Worm (Caenorhabditis elegans) whole organism, early embryonic: ENCODE results near the gene hpo-6.
"Not testable (repeated sequence)": the region's sequence is repeated elsewhere in the genome, so short reads cannot be mapped to it uniquely, and the experiment has no call there.

Source experiments
- B0310.2 ChIP-seq: sonication (generic microtip); optimal IDR thresholded peaks from 2 replicates; lab custom pipeline; 2016; ENCODE audit warnings: mild to moderate bottlenecking, missing genetic modification characterization, missing compliant biosample characterization
- F13C5.2 ChIP-seq: sonication (generic microtip); optimal IDR thresholded peaks from 2 replicates; lab custom pipeline; 2017; ENCODE audit warnings: mild to moderate bottlenecking, missing genetic modification characterization, inconsistent platforms, missing compliant biosample characterization
- aly-1 ChIP-seq: sonication (generic microtip); optimal IDR thresholded peaks from 2 replicates; lab custom pipeline; 2016; ENCODE audit warnings: missing genetic modification characterization, missing compliant biosample characterization
- ama-1 ChIP-seq: fragments of 150-350 bp; optimal IDR thresholded peaks from 2 replicates; lab custom pipeline; 2014
- ceh-13 ChIP-seq: fragments of 200-800 bp; sonication (Bioruptor generic); optimal IDR thresholded peaks from 2 replicates; lab custom pipeline; 2018; ENCODE audit warnings: mild to moderate bottlenecking, missing genetic modification characterization, missing compliant biosample characterization
- ceh-36 ChIP-seq: sonication (generic microtip); optimal IDR thresholded peaks from 2 replicates; lab custom pipeline; 2016; ENCODE audit warnings: missing genetic modification characterization, inconsistent platforms, missing compliant biosample characterization
- ets-7 ChIP-seq: sonication (generic microtip); optimal IDR thresholded peaks from 2 replicates; lab custom pipeline; 2016; ENCODE audit warnings: missing genotype, missing genetic modification characterization, missing compliant biosample characterization
- flt-1 ChIP-seq: fragments of 200-800 bp; sonication (Bioruptor generic); IDR thresholded peaks from 2 replicates; pipeline ENCODE4 v1.3.6; 2022; ENCODE audit warnings: missing genetic modification characterization, missing compliant biosample characterization
- hmbx-1 ChIP-seq: sonication (generic microtip); optimal IDR thresholded peaks from 2 replicates; lab custom pipeline; 2016; ENCODE audit warnings: mild to moderate bottlenecking, missing genetic modification characterization, missing compliant biosample characterization
- hmg-4 ChIP-seq: fragments of 200-800 bp; sonication (Bioruptor generic); optimal IDR thresholded peaks from 2 replicates; lab custom pipeline; 2018; ENCODE audit warnings: mild to moderate bottlenecking, missing genetic modification characterization, missing compliant biosample characterization
- hnd-1 ChIP-seq: sonication (generic microtip); optimal IDR thresholded peaks from 2 replicates; lab custom pipeline; 2016; ENCODE audit warnings: missing genetic modification characterization, missing compliant biosample characterization
- pes-1 ChIP-seq: fragments of 200-800 bp; sonication (Bioruptor generic); IDR thresholded peaks from 2 replicates; pipeline ENCODE4 v1.3.6; 2022; ENCODE audit warnings: missing genetic modification reagents, missing genetic modification characterization, missing compliant biosample characterization
- scrt-1 ChIP-seq: fragments of 200-800 bp; sonication (Bioruptor generic); IDR thresholded peaks from 2 replicates; pipeline ENCODE4 v1.3.6; 2022; ENCODE audit warnings: missing genetic modification characterization, missing compliant biosample characterization
- sea-1 ChIP-seq: fragments of 200-800 bp; sonication (Bioruptor generic); conservative IDR thresholded peaks from 2 replicates; pipeline ENCODE4 v1.3.6; 2022; ENCODE audit warnings: missing genetic modification characterization, missing compliant biosample characterization
- tbx-11 ChIP-seq: fragments of 200-800 bp; sonication (Bioruptor generic); IDR thresholded peaks from 2 replicates; pipeline ENCODE4 v1.3.6; 2022; ENCODE audit warnings: missing genetic modification characterization, missing compliant biosample characterization
- tbx-37 ChIP-seq: fragments of 200-800 bp; sonication (Bioruptor generic); conservative IDR thresholded peaks from 2 replicates; pipeline ENCODE4 v1.3.6; 2022; ENCODE audit warnings: missing genetic modification reagents, missing genetic modification characterization, missing compliant biosample characterization
- tra-4 ChIP-seq: sonication (generic microtip); optimal IDR thresholded peaks from 2 replicates; lab custom pipeline; 2017; ENCODE audit warnings: missing genetic modification characterization, missing compliant biosample characterization

The hpo-6 gene

DNA sequence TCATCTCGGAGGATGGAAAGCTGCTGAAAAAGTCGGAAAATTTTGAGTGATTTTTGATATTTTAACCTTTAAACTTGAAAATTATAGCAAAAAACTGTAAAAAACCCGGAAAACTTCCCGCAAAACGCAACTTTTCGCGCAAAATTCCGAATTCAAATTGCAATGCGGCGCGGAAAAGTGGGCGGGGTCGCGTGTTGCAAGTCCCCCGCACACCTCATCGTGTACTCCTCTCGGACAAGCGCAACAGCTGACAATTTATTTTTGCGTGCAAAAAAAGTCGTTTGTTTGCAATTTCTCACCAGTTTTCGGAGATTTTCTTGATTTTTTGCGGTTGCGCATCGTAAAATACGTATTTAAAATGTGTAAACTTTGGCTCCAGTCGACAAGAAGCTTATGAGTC is 33.8 kb downstream of the hpo-6 start, which contains the start of gene npp-8:
TSS of gene npp-8 (minus strand) at position 23 of the 400 bp plus-strand sequence.
- TF ChIP-seq hmg-4: peak; percentile 82
- peak; percentile 1 for TF ChIP-seq tra-4 (tag; lab: Kevin White, UChicago)
- TF ChIP-seq F13C5.2 (tag; lab: Kevin White, UChicago): peak; percentile 97
- peak; percentile 62 for TF ChIP-seq flt-1
- peak; percentile 84 for TF ChIP-seq sea-1
- TF ChIP-seq B0310.2 (tag; lab: Kevin White, UChicago): peak; percentile 68
- peak; percentile 85 for TF ChIP-seq ceh-36
- TF ChIP-seq tbx-11 (GFP tag; lab: Robert Waterston, UW): peak; percentile 73; the same call in 1 of the 2 replicates
- TF ChIP-seq aly-1 (tag; lab: Kevin White, UChicago): peak; percentile 8
- TF ChIP-seq pes-1 (GFP tag; lab: Robert Waterston, UW): peak; percentile 84
- peak; percentile 47 for TF ChIP-seq hnd-1 (tag; lab: Kevin White, UChicago)
- no peak for TF ChIP-seq ama-1 (lab: Kevin White, UChicago)
- TF ChIP-seq tbx-37 (GFP tag; lab: Robert Waterston, UW): peak; percentile 58; the same call in 1 of the 2 replicates
- TF ChIP-seq hmbx-1 (tag; lab: Kevin White, UChicago): peak; percentile 38
- TF ChIP-seq scrt-1: peak; percentile 81
- peak; percentile 58 for TF ChIP-seq ceh-13 (GFP tag; lab: Kevin White, UChicago)
- TF ChIP-seq ets-7 (tag; lab: Kevin White, UChicago): peak; percentile 67

DNA sequence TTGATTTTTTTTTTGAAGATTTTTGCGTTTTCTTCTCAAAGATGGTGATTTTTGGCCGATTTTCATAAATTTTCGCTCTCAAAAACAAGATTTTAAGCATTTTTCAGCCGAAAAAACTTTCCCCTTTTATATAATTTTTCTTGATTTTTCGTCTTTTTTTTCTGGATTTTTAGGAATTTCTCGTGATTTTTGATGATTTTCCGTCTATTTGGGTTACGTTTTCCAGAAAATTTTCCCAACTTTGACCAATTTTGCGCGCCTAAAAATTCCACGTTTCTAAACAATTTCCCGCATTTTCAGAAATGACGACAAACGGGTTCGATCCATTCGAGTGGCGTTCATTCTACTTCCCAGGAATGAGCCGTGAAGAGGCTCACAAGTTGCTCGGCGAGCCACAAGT is 35.0 kb downstream of the hpo-6 start, which contains the start of gene ced-2:
TSS of gene ced-2 (plus strand) at position 301 of the 400 bp plus-strand sequence.
- no peak for TF ChIP-seq flt-1
- TF ChIP-seq pes-1 (GFP tag; lab: Robert Waterston, UW): no peak
- no peak for TF ChIP-seq hmbx-1 (tag; lab: Kevin White, UChicago)
- no peak for TF ChIP-seq ceh-13 (GFP tag; lab: Kevin White, UChicago)
- TF ChIP-seq ama-1 (lab: Kevin White, UChicago): no peak
- TF ChIP-seq tbx-37 (GFP tag; lab: Robert Waterston, UW): no peak

DNA sequence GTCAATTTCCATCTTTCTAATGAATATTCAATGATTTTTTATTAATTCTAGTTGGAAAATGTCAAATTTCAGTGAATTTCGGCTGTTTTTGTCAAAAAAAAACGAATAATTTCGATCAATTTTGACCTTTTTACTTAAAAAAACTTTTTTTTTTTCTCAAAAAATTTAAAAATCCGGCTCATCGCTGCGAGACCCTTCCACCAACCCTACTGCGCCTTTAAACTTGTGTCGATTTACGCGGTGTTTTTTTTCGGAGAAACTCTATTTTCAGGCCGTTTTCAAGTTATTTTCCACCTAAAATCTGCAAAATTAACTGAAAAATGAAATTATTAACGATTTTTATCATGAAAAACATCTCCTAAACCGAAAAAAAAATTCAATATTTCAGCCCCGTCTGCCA is 38.8 kb downstream of the hpo-6 start:
- TF ChIP-seq tra-4 (tag; lab: Kevin White, UChicago): no peak
- TF ChIP-seq ceh-36: no peak
- TF ChIP-seq flt-1: no peak
- TF ChIP-seq hnd-1 (tag; lab: Kevin White, UChicago): no peak
- TF ChIP-seq tbx-11 (GFP tag; lab: Robert Waterston, UW): no peak
- no peak for TF ChIP-seq aly-1 (tag; lab: Kevin White, UChicago)
- no peak for TF ChIP-seq pes-1 (GFP tag; lab: Robert Waterston, UW)
- no peak for TF ChIP-seq hmg-4
- no peak for TF ChIP-seq ceh-13 (GFP tag; lab: Kevin White, UChicago)
- TF ChIP-seq tbx-37 (GFP tag; lab: Robert Waterston, UW): no peak
- TF ChIP-seq B0310.2 (tag; lab: Kevin White, UChicago): no peak
- TF ChIP-seq ets-7 (tag; lab: Kevin White, UChicago): no peak
- no peak for TF ChIP-seq hmbx-1 (tag; lab: Kevin White, UChicago)
- no peak for TF ChIP-seq F13C5.2 (tag; lab: Kevin White, UChicago)
- TF ChIP-seq scrt-1: no peak

DNA sequence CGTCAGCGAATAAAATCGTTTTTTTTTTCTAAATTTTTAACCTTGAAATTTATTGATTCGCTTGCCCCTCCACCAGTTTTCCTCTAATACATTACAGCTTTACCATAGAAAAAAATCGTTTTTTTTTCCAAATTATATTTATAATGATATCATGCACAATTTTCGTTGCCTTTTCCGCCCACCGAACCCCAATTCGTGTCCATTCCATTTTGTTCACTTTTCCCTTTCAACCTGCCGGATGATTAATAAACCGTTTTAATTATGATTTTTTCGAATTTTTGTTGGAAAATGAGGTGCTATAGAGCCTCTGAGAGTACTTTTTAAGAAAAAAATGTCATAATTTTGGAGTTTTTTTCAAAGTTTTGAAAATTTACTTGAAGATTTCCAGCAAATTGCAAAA is 39.4 kb downstream of the hpo-6 start, which contains the start of gene set-23:
TSS of gene set-23 (plus strand) at position 301 of the 400 bp plus-strand sequence.
- no peak for TF ChIP-seq flt-1
- TF ChIP-seq F13C5.2 (tag; lab: Kevin White, UChicago): no peak
- TF ChIP-seq sea-1: no peak
- no peak for TF ChIP-seq scrt-1

DNA sequence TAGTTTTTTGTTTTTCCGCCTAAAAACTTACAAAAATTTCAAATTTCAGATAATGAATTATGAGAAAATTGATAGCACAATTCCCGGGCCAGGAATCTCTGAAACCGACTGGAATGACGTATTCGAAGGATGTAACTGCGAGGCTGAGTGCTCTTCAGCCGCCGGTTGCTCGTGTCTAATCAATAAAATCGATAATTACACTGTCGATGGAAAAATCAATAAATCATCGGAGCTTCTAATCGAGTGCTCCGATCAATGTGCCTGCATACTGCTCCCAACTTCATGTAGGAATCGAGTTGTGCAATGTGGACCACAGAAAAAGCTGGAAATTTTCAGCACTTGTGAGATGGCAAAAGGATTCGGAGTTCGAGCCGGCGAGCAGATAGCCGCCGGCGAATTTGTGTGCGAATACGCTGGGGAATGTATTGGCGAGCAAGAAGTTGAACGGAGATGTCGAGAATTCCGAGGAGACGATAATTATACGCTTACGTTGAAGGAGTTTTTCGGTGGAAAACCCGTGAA is 41.0 kb downstream of the hpo-6 start:
- TF ChIP-seq pes-1 (GFP tag; lab: Robert Waterston, UW) (no peak), ceh-13 (GFP tag; lab: Kevin White, UChicago) (no peak), hmg-4 (no peak), F13C5.2 (tag; lab: Kevin White, UChicago) (no peak), ets-7 (tag; lab: Kevin White, UChicago) (no peak), sea-1 (no peak), ama-1 (lab: Kevin White, UChicago) (no peak), tbx-11 (GFP tag; lab: Robert Waterston, UW) (no peak), flt-1 (no peak), aly-1 (tag; lab: Kevin White, UChicago) (no peak), hmbx-1 (tag; lab: Kevin White, UChicago) (no peak)

DNA sequence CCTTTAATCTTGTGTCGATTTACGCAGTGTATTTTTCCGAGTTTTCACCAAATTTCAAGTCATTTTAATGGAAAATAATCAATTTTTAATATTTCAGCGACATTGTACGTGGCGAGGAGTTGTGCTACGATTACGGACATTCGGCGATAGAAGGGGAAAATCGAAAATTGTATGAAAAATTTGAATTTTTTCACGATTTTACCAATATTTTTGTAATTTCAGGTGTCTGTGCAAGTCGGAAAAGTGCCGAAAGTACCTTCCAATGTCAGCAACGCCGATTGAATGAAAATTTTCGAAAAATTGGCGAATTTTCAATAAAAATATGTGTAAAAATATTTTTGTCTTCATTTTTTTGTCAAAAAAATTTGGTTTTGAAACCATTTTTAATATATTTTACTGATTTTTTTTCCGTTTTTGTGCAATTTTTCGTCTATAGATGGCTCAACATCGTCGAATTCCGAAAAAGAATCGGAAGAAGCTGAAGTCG is 43.3 kb downstream of the hpo-6 start, which contains the start of gene Y41D4B.11:
TSS of gene Y41D4B.11 (plus strand) at position 437 of the 487 bp plus-strand sequence.
- no peak for TF ChIP-seq hnd-1 (tag; lab: Kevin White, UChicago)
- no peak for TF ChIP-seq hmbx-1 (tag; lab: Kevin White, UChicago)
- TF ChIP-seq tbx-11 (GFP tag; lab: Robert Waterston, UW): no peak
- no peak for TF ChIP-seq tra-4 (tag; lab: Kevin White, UChicago)
- TF ChIP-seq ets-7 (tag; lab: Kevin White, UChicago): no peak
- no peak for TF ChIP-seq pes-1 (GFP tag; lab: Robert Waterston, UW)
- TF ChIP-seq B0310.2 (tag; lab: Kevin White, UChicago): no peak
- no peak for TF ChIP-seq hmg-4
- no peak for TF ChIP-seq flt-1
- no peak for TF ChIP-seq scrt-1
- TF ChIP-seq tbx-37 (GFP tag; lab: Robert Waterston, UW): no peak
- TF ChIP-seq ceh-13 (GFP tag; lab: Kevin White, UChicago): no peak
- TF ChIP-seq sea-1: no peak
- TF ChIP-seq F13C5.2 (tag; lab: Kevin White, UChicago): no peak
- no peak for TF ChIP-seq ceh-36
- TF ChIP-seq aly-1 (tag; lab: Kevin White, UChicago): no peak

DNA sequence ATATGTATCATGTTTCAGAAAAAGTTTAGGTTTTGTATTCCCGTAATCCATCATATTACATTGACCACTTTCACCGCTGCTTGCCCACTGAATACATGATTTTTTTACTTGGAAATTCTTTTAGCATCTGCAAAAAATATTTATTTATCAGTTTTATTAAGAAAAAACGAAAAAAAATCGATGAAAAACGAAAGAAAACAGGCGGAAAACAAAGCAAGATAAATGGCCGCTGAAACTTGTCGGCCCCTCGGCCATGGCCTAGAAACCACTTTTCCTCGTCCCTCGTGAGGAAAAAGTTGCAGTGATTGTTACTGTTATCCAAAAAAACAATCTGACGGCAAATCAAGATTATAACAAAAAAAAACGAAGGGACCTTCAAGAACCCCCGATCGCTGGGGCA is 48.0 kb downstream of the hpo-6 start, which contains the start of gene dsl-3:
TSS of gene dsl-3 (plus strand) at position 301 of the 400 bp plus-strand sequence.
- TF ChIP-seq scrt-1; ama-1 (lab: Kevin White, UChicago); ets-7 (tag; lab: Kevin White, UChicago): not testable (repeated sequence)
